Fruit fly (Drosophila melanogaster): Measurements from ENCODE around the gene cl.

The cl gene

dm6 chr2L:5523848-5524473, 4.0 kb downstream of the cl start, which contains the start of the genes Vps52 and Elp4 (continued):
- TF ChIP-seq Sox102F (GFP tag; optimal IDR thresholded peaks at IDR 0.05) (no peak), svp (GFP tag) (no peak), CG10631 (GFP tag; optimal IDR thresholded peaks at IDR 0.05) (no peak), net (GFP tag; optimal IDR thresholded peaks at IDR 0.05) (no peak), Ets96B (tag; optimal IDR thresholded peaks at IDR 0.05) (peak; percentile 62), cyc (GFP tag; optimal IDR thresholded peaks at IDR 0.05) (peak; percentile 63), pdm3 (GFP tag; optimal IDR thresholded peaks at IDR 0.05) (no peak), dac (GFP tag; optimal IDR thresholded peaks at IDR 0.05) (no peak), spab (GFP tag; optimal IDR thresholded peaks at IDR 0.05) (no peak)

dm6 chr2L:5525723-5526122, 5.8 kb downstream of the cl start, which contains the start of gene Cap-D3:
Cap-D3 (plus strand) TSS chr2L:5525905.
- TF ChIP-seq Sox102F (GFP tag; optimal IDR thresholded peaks at IDR 0.05) (no peak), fkh (GFP tag; optimal IDR thresholded peaks at IDR 0.05) (peak; percentile 86)

- TF ChIP-seq eg (GFP tag; IDR thresholded peaks at IDR 0.05), result no peak
- no peak for TF ChIP-seq CG32006 (GFP tag; optimal IDR thresholded peaks at IDR 0.05)
- no peak for TF ChIP-seq CG7368 (GFP tag; optimal IDR thresholded peaks at IDR 0.05)
- TF ChIP-seq spab (GFP tag; optimal IDR thresholded peaks at IDR 0.05), result no peak
- TF ChIP-seq net (GFP tag; optimal IDR thresholded peaks at IDR 0.05), result no peak
- no peak for TF ChIP-seq CG8632 (GFP tag; optimal IDR thresholded peaks at IDR 0.05)
- TF ChIP-seq salr (GFP tag; optimal IDR thresholded peaks at IDR 0.05), result no peak
- no peak for TF ChIP-seq CG3032 (tag; optimal IDR thresholded peaks at IDR 0.05)
- no peak for TF ChIP-seq OdsH (GFP tag; optimal IDR thresholded peaks at IDR 0.05)
- no peak for TF ChIP-seq fd85E (GFP tag; optimal IDR thresholded peaks at IDR 0.05)
- TF ChIP-seq Lpt (GFP tag; optimal IDR thresholded peaks at IDR 0.05), result no peak
- no peak for TF ChIP-seq lz (GFP tag; optimal IDR thresholded peaks at IDR 0.05)
- no peak for TF ChIP-seq Ets96B (tag; optimal IDR thresholded peaks at IDR 0.05)
- no peak for TF ChIP-seq Eip78C (GFP tag)
- no peak for TF ChIP-seq Hr38 (GFP tag; optimal IDR thresholded peaks at IDR 0.05)
- no peak for TF ChIP-seq dac (GFP tag; optimal IDR thresholded peaks at IDR 0.05)
- TF ChIP-seq Hr4 (GFP tag; optimal IDR thresholded peaks at IDR 0.05), result no peak
- no peak for TF ChIP-seq CG16779 (tag; optimal IDR thresholded peaks at IDR 0.05)
- no peak for TF ChIP-seq CG6276 (GFP tag; optimal IDR thresholded peaks at IDR 0.05)
- no peak for TF ChIP-seq ss (GFP tag; optimal IDR thresholded peaks at IDR 0.05)
These were observed 6.8 kb downstream of the cl start, which contains the start of gene Cox11 for dm6 chr2L:5526738-5527137. Cox11 (plus strand) TSS chr2L:5526957.

dm6 chr2L:5527861-5528260, 7.9 kb downstream of the cl start, which contains the start of gene CG31915:
CG31915 (plus strand) TSS chr2L:5528123.
- no peak for TF ChIP-seq Blimp-1 (GFP tag; optimal IDR thresholded peaks at IDR 0.05)
- TF ChIP-seq dac (GFP tag; optimal IDR thresholded peaks at IDR 0.05), result no peak
- peak; percentile 68 for TF ChIP-seq CG1621 (tag; optimal IDR thresholded peaks at IDR 0.05)
- no peak for TF ChIP-seq CG11902 (GFP tag; optimal IDR thresholded peaks at IDR 0.05)
- TF ChIP-seq Gug (GFP tag; IDR thresholded peaks at IDR 0.05), result no peak

dm6 chr2L:5532061-5532460, 12.1 kb downstream of the cl start, which contains the start of gene Coq6:
Coq6 (minus strand) TSS chr2L:5532223.
- TF ChIP-seq CG6163 (GFP tag; IDR thresholded peaks at IDR 0.05) (0 out of 3 replicates have a peak, but pooled peaks have one; percentile 26), CG8319 (GFP tag; optimal IDR thresholded peaks at IDR 0.05) (no peak)

- TF ChIP-seq CG1621 (tag; optimal IDR thresholded peaks at IDR 0.05) (no peak), Blimp-1 (GFP tag; optimal IDR thresholded peaks at IDR 0.05) (no peak), dac (GFP tag; optimal IDR thresholded peaks at IDR 0.05) (no peak), CG31627 (GFP tag; optimal IDR thresholded peaks at IDR 0.05) (no peak), Lpt (GFP tag; optimal IDR thresholded peaks at IDR 0.05) (no peak), CG8632 (GFP tag; optimal IDR thresholded peaks at IDR 0.05) (no peak), dsx (GFP tag; optimal IDR thresholded peaks at IDR 0.05; ENCODE audit: poor library complexity, severe bottlenecking) (no peak), CG6276 (GFP tag; optimal IDR thresholded peaks at IDR 0.05) (no peak), CG34406 (GFP tag; optimal IDR thresholded peaks at IDR 0.05) (no peak), Sox102F (GFP tag; optimal IDR thresholded peaks at IDR 0.05) (no peak), Hr4 (GFP tag; optimal IDR thresholded peaks at IDR 0.05) (no peak), svp (GFP tag) (no peak), eg (GFP tag; IDR thresholded peaks at IDR 0.05) (no peak)
These were observed 16.7 kb downstream of the cl start, which contains the start of gene tomb for dm6 chr2L:5536658-5537057. tomb (minus strand) TSS chr2L:5536758.

All from whole organism, prepupa.